Worm (Caenorhabditis elegans) whole organism, L2 larva: ENCODE results near the gene T24D5.3.

Source experiments
- F13H6.1 ChIP-seq: sonication (generic microtip); optimal IDR thresholded peaks from 2 replicates; lab custom pipeline; 2016; ENCODE audit warnings: missing genetic modification characterization, missing compliant biosample characterization
- blmp-1 ChIP-seq: sonication (generic microtip); optimal IDR thresholded peaks from 2 replicates; lab custom pipeline; 2017; ENCODE audit warnings: missing genetic modification characterization, mild to moderate bottlenecking, missing compliant biosample characterization, antibody characterized with exemption, moderate library complexity; ENCODE audit not compliant: insufficient read depth
- ceh-16 ChIP-seq: fragments of 150-350 bp; optimal IDR thresholded peaks from 2 replicates; lab custom pipeline; 2014; ENCODE audit warnings: missing biosample characterization, missing genetic modification characterization
- egl-27 ChIP-seq: sonication (generic microtip); optimal IDR thresholded peaks from 3 replicates; lab custom pipeline; 2017; ENCODE audit warnings: missing biosample characterization, missing genetic modification reagents, missing genetic modification characterization
- nhr-11 ChIP-seq: fragments of 150-350 bp; optimal IDR thresholded peaks from 2 replicates; lab custom pipeline; 2014; ENCODE audit warnings: missing biosample characterization, missing genetic modification characterization
- nhr-12 ChIP-seq: fragments of 150-350 bp; optimal IDR thresholded peaks from 2 replicates; lab custom pipeline; 2014; ENCODE audit warnings: missing biosample characterization, missing genetic modification characterization
- nhr-23 ChIP-seq: fragments of 150-350 bp; optimal IDR thresholded peaks from 2 replicates; lab custom pipeline; 2014; ENCODE audit warnings: missing biosample characterization, missing genetic modification reagents, missing genetic modification characterization
- nhr-237 ChIP-seq: fragments of 150-350 bp; optimal IDR thresholded peaks from 2 replicates; lab custom pipeline; 2014; ENCODE audit warnings: missing biosample characterization, missing genetic modification characterization
- unc-39 ChIP-seq: fragments of 150-350 bp; optimal IDR thresholded peaks from 2 replicates; lab custom pipeline; 2014; ENCODE audit warnings: missing biosample characterization, missing genetic modification characterization
- unc-62 ChIP-seq: fragments of 150-350 bp; optimal IDR thresholded peaks from 2 replicates; lab custom pipeline; 2014; ENCODE audit warnings: missing biosample characterization, missing genetic modification reagents, missing genetic modification characterization

DNA sequence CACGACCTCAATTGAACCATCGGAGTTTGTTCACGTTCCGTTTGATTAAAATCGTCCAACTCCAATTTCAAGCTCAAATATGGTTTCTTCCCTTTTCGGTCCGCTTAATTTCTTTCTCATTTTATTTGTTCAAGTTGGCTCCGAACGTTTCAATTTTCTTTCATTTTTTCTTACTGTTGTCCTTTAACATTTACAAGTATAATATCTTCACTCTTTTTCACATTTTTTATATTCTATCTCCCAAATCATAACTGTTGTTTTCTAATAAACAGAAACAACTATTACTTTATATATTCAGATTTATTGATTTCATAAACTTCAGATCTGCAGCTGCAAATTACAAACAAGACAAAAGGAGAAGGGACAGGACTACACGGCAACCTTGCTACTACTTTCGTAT lies 3.6 kb downstream of the T24D5.3 start:
- TF ChIP-seq nhr-23, result no peak
- TF ChIP-seq ceh-16, result no peak
- no peak for TF ChIP-seq nhr-11 (tag; lab: Kevin White, UChicago)
- no peak for TF ChIP-seq nhr-12
- no peak for TF ChIP-seq nhr-237 (tag; lab: Kevin White, UChicago)
- no peak for TF ChIP-seq unc-62 (GFP tag; lab: Kevin White, UChicago)
- TF ChIP-seq blmp-1 (tag; lab: Kevin White, UChicago), result no peak
- TF ChIP-seq F13H6.1 (tag; lab: Kevin White, UChicago), result no peak
- no peak for TF ChIP-seq egl-27 (tag; lab: Kevin White, UChicago)
- TF ChIP-seq unc-39, result no peak
